Worm (Caenorhabditis elegans): ENCODE results near the gene camt-1.

camt-1 gene

DNA sequence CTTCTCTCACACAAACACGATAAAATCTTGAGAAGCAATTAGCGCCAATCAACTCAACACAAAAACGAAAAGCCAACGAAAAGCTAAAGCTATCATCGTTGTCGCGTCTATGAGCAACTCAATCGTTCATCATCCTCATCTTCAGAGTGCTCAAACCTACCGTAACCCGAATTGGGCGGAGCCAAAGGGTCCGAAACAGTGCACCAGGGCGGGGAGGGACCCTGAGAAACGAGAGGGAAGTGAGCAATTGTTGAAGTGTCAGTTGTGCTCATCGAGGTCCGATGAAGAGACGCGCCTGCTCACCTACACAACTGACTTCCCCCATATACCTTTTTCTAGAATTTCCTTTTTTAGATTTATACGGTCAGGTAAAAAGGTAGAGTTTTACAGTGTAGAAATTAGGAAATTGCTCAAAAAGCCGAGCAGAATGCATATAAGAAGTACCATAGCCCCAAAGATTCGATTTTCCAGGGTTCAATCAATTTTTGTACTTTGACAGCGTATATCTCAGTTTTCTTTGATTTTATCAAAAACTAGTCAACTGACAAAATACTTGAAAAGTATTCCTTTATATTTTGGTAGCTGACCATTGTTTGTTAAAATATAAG lies 13.5 kb upstream of the camt-1 start, which contains the start of gene hlh-1:
hlh-1 (plus strand) TSS at position 275 of the 608 bp plus-strand sequence.
- TF ChIP-seq ceh-18 (tag; optimal IDR thresholded peaks at IDR 0.05): peak; percentile 67
- peak; percentile 60 for TF ChIP-seq rnt-1 (tag; optimal IDR thresholded peaks at IDR 0.05)
- peak; percentile 73 for TF ChIP-seq nfya-1 (tag; optimal IDR thresholded peaks at IDR 0.05)
- peak; percentile 95 for TF ChIP-seq unc-55 (GFP tag; optimal IDR thresholded peaks at IDR 0.05)
- no peak for TF ChIP-seq nhr-11 (tag; optimal IDR thresholded peaks at IDR 0.05)
- TF ChIP-seq ets-4 (tag; optimal IDR thresholded peaks at IDR 0.05): no peak

ce11 chrII:4517254-4517653 lies 12.3 kb upstream of the camt-1 start:
- TF ChIP-seq ama-1 (optimal IDR thresholded peaks at IDR 0.05): no peak
- no peak for TF ChIP-seq sox-4 (tag; optimal IDR thresholded peaks at IDR 0.05)
- no peak for TF ChIP-seq hlh-13 (GFP tag; optimal IDR thresholded peaks at IDR 0.05)
- TF ChIP-seq npax-4 (tag; optimal IDR thresholded peaks at IDR 0.05): no peak
- no peak for TF ChIP-seq odd-2 (tag; optimal IDR thresholded peaks at IDR 0.05)
- no peak for TF ChIP-seq elt-4 (tag; optimal IDR thresholded peaks at IDR 0.05)
- no peak for TF ChIP-seq ets-4 (tag; optimal IDR thresholded peaks at IDR 0.05)
- TF ChIP-seq hlh-30 (tag; optimal IDR thresholded peaks at IDR 0.05; ENCODE audit: insufficient read depth): no peak

- TF ChIP-seq ama-1 (optimal IDR thresholded peaks at IDR 0.05) (peak; percentile 53), ceh-34 (tag; optimal IDR thresholded peaks at IDR 0.05) (peak; percentile 40), rnt-1 (tag; optimal IDR thresholded peaks at IDR 0.05) (peak; percentile 18), lim-6 (tag; optimal IDR thresholded peaks at IDR 0.05) (no peak), unc-55 (GFP tag; optimal IDR thresholded peaks at IDR 0.05) (peak; percentile 36), odd-2 (tag; optimal IDR thresholded peaks at IDR 0.05) (no peak)
These were observed 11.3 kb upstream of the camt-1 start for ce11 chrII:4516291-4516690.

ce11 chrII:4511911-4512310 lies 7.0 kb upstream of the camt-1 start, which contains the start of gene cyp-23A1:
cyp-23A1 (plus strand) TSS chrII:4512211.
- no peak for TF ChIP-seq lin-11 (tag; optimal IDR thresholded peaks at IDR 0.05)
- no peak for TF ChIP-seq ceh-2 (tag; optimal IDR thresholded peaks at IDR 0.05)
- TF ChIP-seq sdc-2 (tag; optimal IDR thresholded peaks at IDR 0.05): no peak
- no peak for TF ChIP-seq ceh-19 (GFP tag; optimal IDR thresholded peaks at IDR 0.05)
- TF ChIP-seq ceh-22 (tag; optimal IDR thresholded peaks at IDR 0.05): no peak
- TF ChIP-seq ahr-1 (tag; optimal IDR thresholded peaks at IDR 0.05): no peak
- TF ChIP-seq ceh-9 (tag; optimal IDR thresholded peaks at IDR 0.05): no peak
- no peak for TF ChIP-seq unc-55 (GFP tag; optimal IDR thresholded peaks at IDR 0.05)
- TF ChIP-seq sox-2 (GFP tag; IDR thresholded peaks at IDR 0.05): no peak
- no peak for TF ChIP-seq unc-3 (GFP tag; conservative IDR thresholded peaks at IDR 0.05)
- no peak for TF ChIP-seq unc-3 (tag; optimal IDR thresholded peaks at IDR 0.05)
- TF ChIP-seq unc-86 (tag; optimal IDR thresholded peaks at IDR 0.05): no peak
- no peak for TF ChIP-seq C08G9.2 (tag; optimal IDR thresholded peaks at IDR 0.05)
- TF ChIP-seq ztf-16 (tag; optimal IDR thresholded peaks at IDR 0.05): no peak
- no peak for TF ChIP-seq pha-4 (tag; optimal IDR thresholded peaks at IDR 0.05)

DNA sequence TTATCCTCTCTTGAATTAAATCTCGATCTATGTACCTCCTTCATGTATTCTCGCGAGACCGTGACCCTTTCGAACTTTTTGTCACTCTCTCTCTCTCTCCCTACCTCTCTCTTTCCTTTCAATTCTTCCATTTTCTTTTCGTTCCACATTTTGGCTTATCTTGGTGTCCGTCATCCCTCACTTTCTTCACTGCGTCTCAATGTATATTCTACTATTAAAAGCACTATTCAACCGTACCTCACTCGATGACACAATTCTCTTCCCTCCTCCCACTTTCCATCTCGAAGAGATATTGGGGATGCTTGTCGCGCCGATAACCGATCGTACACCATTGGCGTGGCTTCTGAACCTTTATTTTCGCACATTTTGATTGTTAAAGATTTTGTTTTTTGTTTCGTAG lies 5.7 kb upstream of the camt-1 start:
- TF ChIP-seq gmeb-2 (tag; optimal IDR thresholded peaks at IDR 0.05): no peak
- peak; percentile 1 for TF ChIP-seq ref-2 (tag; optimal IDR thresholded peaks at IDR 0.05)
- TF ChIP-seq madf-2 (tag; optimal IDR thresholded peaks at IDR 0.05): no peak
- no peak for TF ChIP-seq ttx-3 (tag; optimal IDR thresholded peaks at IDR 0.05)

DNA sequence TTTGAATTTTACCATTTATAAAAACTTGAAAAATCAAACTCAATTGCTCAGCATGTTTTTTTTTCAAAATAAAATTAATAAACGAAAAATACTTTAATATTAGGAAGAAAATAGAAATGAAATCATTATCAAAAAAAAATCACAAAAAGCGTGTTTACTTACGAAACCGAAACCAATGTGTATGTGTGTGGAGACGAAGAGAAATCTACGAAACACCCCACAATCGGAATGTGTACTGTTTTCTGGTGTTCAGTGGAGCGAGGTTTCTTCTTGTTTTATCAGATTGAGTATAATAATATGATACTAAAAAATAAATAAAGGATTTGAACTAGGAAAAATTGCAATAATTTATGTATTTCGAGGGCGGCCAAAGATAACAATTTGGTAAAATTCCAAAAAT lies 2.7 kb upstream of the camt-1 start:
- TF ChIP-seq ahr-1 (tag; optimal IDR thresholded peaks at IDR 0.05) (no peak), ceh-24 (tag; optimal IDR thresholded peaks at IDR 0.05) (no peak), ets-4 (tag; optimal IDR thresholded peaks at IDR 0.05) (no peak), C38D4.7 (GFP tag; optimal IDR thresholded peaks at IDR 0.05) (no peak), K09A11.1 (tag; optimal IDR thresholded peaks at IDR 0.05; ENCODE audit: insufficient read depth) (no peak), eyg-1 (tag; optimal IDR thresholded peaks at IDR 0.05) (no peak), pros-1 (tag; optimal IDR thresholded peaks at IDR 0.05) (no peak), syd-9 (tag; optimal IDR thresholded peaks at IDR 0.05) (no peak)

All from whole organism, late embryonic.